Worm (Caenorhabditis elegans): ENCODE measurements around the gene ZK1236.9.

ZK1236.9 gene

DNA sequence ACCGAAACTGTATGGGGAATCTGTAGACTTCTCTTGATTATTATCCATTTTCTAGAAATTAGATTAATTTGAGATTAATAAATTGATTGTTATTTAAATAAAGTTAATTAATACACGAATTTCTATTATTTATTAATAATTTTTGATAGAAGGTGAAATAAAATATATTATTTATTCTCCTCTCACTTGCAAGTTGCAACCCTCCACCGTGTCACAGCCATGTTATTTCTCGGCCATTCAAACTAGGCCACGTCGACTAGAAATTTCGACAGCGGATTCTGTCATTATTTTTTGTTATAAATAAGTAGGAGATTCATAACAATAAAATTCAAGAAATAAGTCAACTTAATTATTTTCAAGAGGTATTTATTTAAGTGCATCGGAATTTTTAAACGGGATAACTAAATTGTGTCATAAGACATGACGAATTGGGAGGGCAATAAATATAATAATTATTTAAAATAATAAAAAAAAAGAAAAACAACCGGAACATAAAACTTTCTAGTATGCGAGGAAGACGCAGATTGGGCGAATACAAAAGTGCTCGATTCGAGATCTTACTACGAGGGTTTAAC is 8.7 kb upstream of the ZK1236.9 start, which contains the start of gene ufbp-1 (continued):
- TF ChIP-seq die-1 (tag; optimal IDR thresholded peaks at IDR 0.05), result no peak
- TF ChIP-seq B0019.2 (GFP tag; conservative IDR thresholded peaks at IDR 0.05), result no peak
- TF ChIP-seq tlf-1 (GFP tag; optimal IDR thresholded peaks at IDR 0.05), result peak; percentile 94
- peak; percentile 58 for TF ChIP-seq T07F8.4 (tag; optimal IDR thresholded peaks at IDR 0.05)
- no peak for TF ChIP-seq D2030.7 (GFP tag; IDR thresholded peaks at IDR 0.05)
- no peak for TF ChIP-seq bed-1 (GFP tag; IDR thresholded peaks at IDR 0.05)
- peak; percentile 91 to 94 for TF ChIP-seq let-607 (tag; optimal IDR thresholded peaks at IDR 0.05)
- no peak for TF ChIP-seq F55B11.4 (tag; optimal IDR thresholded peaks at IDR 0.05; ENCODE audit: borderline replicate concordance, insufficient read depth)
- TF ChIP-seq B0336.3 (GFP tag; IDR thresholded peaks at IDR 0.05), result peak; percentile 91
- TF ChIP-seq F33H1.4 (GFP tag; IDR thresholded peaks at IDR 0.05), result no peak
- peak; percentile 56 for TF ChIP-seq F23B12.7 (tag; optimal IDR thresholded peaks at IDR 0.05; ENCODE audit: insufficient read depth)
- peak; percentile 75 for TF ChIP-seq F57C9.4 (tag; optimal IDR thresholded peaks at IDR 0.05)
- no peak for TF ChIP-seq tbx-9 (tag; optimal IDR thresholded peaks at IDR 0.05; ENCODE audit: borderline replicate concordance)
- TF ChIP-seq ztf-26 (tag; optimal IDR thresholded peaks at IDR 0.05), result peak; percentile 87
- TF ChIP-seq sptf-2 (GFP tag; optimal IDR thresholded peaks at IDR 0.05), result no peak
- no peak for TF ChIP-seq aptf-3 (GFP tag; IDR thresholded peaks at IDR 0.05)
- TF ChIP-seq xnd-1 (tag; optimal IDR thresholded peaks at IDR 0.05), result no peak
- TF ChIP-seq Y56A3A.18 (GFP tag; IDR thresholded peaks at IDR 0.05), result peak; percentile 91
- TF ChIP-seq zim-3 (tag; optimal IDR thresholded peaks at IDR 0.05), result peak; percentile 93
- TF ChIP-seq ztf-3 (GFP tag; optimal IDR thresholded peaks at IDR 0.05), result peak; percentile 57
- TF ChIP-seq him-1 (tag; optimal IDR thresholded peaks at IDR 0.05), result peak; percentile 33
- TF ChIP-seq mxl-1 (tag; optimal IDR thresholded peaks at IDR 0.05), result no peak
- no peak for TF ChIP-seq attf-6 (GFP tag; IDR thresholded peaks at IDR 0.05)
- peak; percentile 83 for TF ChIP-seq F10E7.11 (tag; optimal IDR thresholded peaks at IDR 0.05)
- no peak for TF ChIP-seq lsy-27 (tag; optimal IDR thresholded peaks at IDR 0.05; ENCODE audit: borderline replicate concordance, insufficient read depth)
- no peak for TF ChIP-seq egrh-3 (GFP tag; IDR thresholded peaks at IDR 0.05)
- TF ChIP-seq akir-1 (GFP tag; optimal IDR thresholded peaks at IDR 0.05), result peak; percentile 27
- TF ChIP-seq Y53F4B.3 (GFP tag; IDR thresholded peaks at IDR 0.05), result no peak
- peak; percentile 80 for TF ChIP-seq egl-44 (GFP tag; IDR thresholded peaks at IDR 0.05)
- TF ChIP-seq athp-1 (tag; optimal IDR thresholded peaks at IDR 0.05), result peak; percentile 94
- no peak for TF ChIP-seq rcor-1 (GFP tag; IDR thresholded peaks at IDR 0.05)
- no peak; the same call in 1 of the 2 replicates for TF ChIP-seq cebp-2 (GFP tag; IDR thresholded peaks at IDR 0.05)
- TF ChIP-seq F52B5.7 (tag; optimal IDR thresholded peaks at IDR 0.05), result peak; percentile 82
- TF ChIP-seq F22D6.2 (tag; optimal IDR thresholded peaks at IDR 0.05), result no peak
- no peak for TF ChIP-seq ceh-91 (GFP tag; IDR thresholded peaks at IDR 0.05)
- TF ChIP-seq ceh-27 (GFP tag; optimal IDR thresholded peaks at IDR 0.05), result peak; percentile 67
- no peak for TF ChIP-seq nhr-90 (tag; optimal IDR thresholded peaks at IDR 0.05)
- peak; percentile 85 for TF ChIP-seq pbrm-1 (GFP tag; IDR thresholded peaks at IDR 0.05)
- TF ChIP-seq ceh-40 (GFP tag; IDR thresholded peaks at IDR 0.05), result 0 out of 2 replicates have a peak, but pooled peaks have one; percentile 61
- no peak for TF ChIP-seq zfh-2 (GFP tag; conservative IDR thresholded peaks at IDR 0.05)
- no peak for TF ChIP-seq F49E8.2 (tag; optimal IDR thresholded peaks at IDR 0.05; ENCODE audit: insufficient read depth)
- TF ChIP-seq ztf-22 (GFP tag; optimal IDR thresholded peaks at IDR 0.05), result peak; percentile 59
- TF ChIP-seq hlh-12 (tag; optimal IDR thresholded peaks at IDR 0.05), result no peak
- peak; percentile 64 for TF ChIP-seq ets-4 (GFP tag; optimal IDR thresholded peaks at IDR 0.05)
- TF ChIP-seq nhr-179 (tag; optimal IDR thresholded peaks at IDR 0.05), result no peak
- peak; percentile 96 for TF ChIP-seq ceh-79 (tag; optimal IDR thresholded peaks at IDR 0.05)
- TF ChIP-seq Y79H2A.3 (GFP tag; conservative IDR thresholded peaks at IDR 0.05), result no peak
- peak; percentile 70 for TF ChIP-seq lin-26 (GFP tag; IDR thresholded peaks at IDR 0.05)
